Worm (Caenorhabditis elegans): ENCODE results near the gene T09A12.1.

The T09A12.1 gene

ce11 chrIV:8243170-8243569 is 1.0 kb upstream of the T09A12.1 start:
- TF ChIP-seq lin-39 (tag; optimal IDR thresholded peaks at IDR 0.05) = no peak
- TF ChIP-seq madf-5 (GFP tag; IDR thresholded peaks at IDR 0.05) = no peak
- no peak for TF ChIP-seq nhr-111 (GFP tag; optimal IDR thresholded peaks at IDR 0.05)
- TF ChIP-seq hif-1 (tag; optimal IDR thresholded peaks at IDR 0.05) = no peak
- TF ChIP-seq set-16 (GFP tag; IDR thresholded peaks at IDR 0.05) = no peak
- TF ChIP-seq gei-8 (GFP tag; optimal IDR thresholded peaks at IDR 0.05) = no peak
- TF ChIP-seq ztf-11 (tag; optimal IDR thresholded peaks at IDR 0.05) = no peak
- TF ChIP-seq mdt-29 (GFP tag; IDR thresholded peaks at IDR 0.05) = no peak
- TF ChIP-seq php-3 (GFP tag; IDR thresholded peaks at IDR 0.05) = no peak
- TF ChIP-seq F44E2.7 (GFP tag; IDR thresholded peaks at IDR 0.05) = no peak

ce11 chrIV:8243599-8243998 is 613 bp upstream of the T09A12.1 start, which contains the start of gene T09A12.8:
TSS of gene T09A12.8 (minus strand) at chrIV:8243699.
- TF ChIP-seq spr-1 (tag; optimal IDR thresholded peaks at IDR 0.05) = no peak
- no peak for TF ChIP-seq ama-1 (optimal IDR thresholded peaks at IDR 0.05)
- TF ChIP-seq nhr-76 (tag; optimal IDR thresholded peaks at IDR 0.05) = no peak
- no peak for TF ChIP-seq aly-2 (tag; optimal IDR thresholded peaks at IDR 0.05)
- no peak for TF ChIP-seq ceh-20 (GFP tag; IDR thresholded peaks at IDR 0.05)
- no peak for TF ChIP-seq aha-1 (tag)
- TF ChIP-seq nhr-42 (GFP tag; IDR thresholded peaks at IDR 0.05) = no peak
- no peak for TF ChIP-seq dmd-6 (GFP tag; IDR thresholded peaks at IDR 0.05)
- no peak for TF ChIP-seq ceh-82 (tag; optimal IDR thresholded peaks at IDR 0.05)
- no peak for TF ChIP-seq set-16 (GFP tag; IDR thresholded peaks at IDR 0.05)
- TF ChIP-seq pqm-1 (tag; optimal IDR thresholded peaks at IDR 0.05) = no peak
- TF ChIP-seq ZK546.5 (tag; optimal IDR thresholded peaks at IDR 0.05) = no peak
- no peak for TF ChIP-seq lin-39 (tag; optimal IDR thresholded peaks at IDR 0.05)
- TF ChIP-seq ceh-44 (GFP tag; IDR thresholded peaks at IDR 0.05) = no peak
- TF ChIP-seq snpc-4 (tag; optimal IDR thresholded peaks at IDR 0.05) = no peak
- no peak for TF ChIP-seq ztf-11 (tag; optimal IDR thresholded peaks at IDR 0.05)
- TF ChIP-seq lsy-2 (tag; optimal IDR thresholded peaks at IDR 0.05) = no peak
- TF ChIP-seq rbr-2 (tag; optimal IDR thresholded peaks at IDR 0.05) = no peak
- TF ChIP-seq F49E8.2 (tag; optimal IDR thresholded peaks at IDR 0.05; ENCODE audit: borderline replicate concordance) = no peak
- no peak for TF ChIP-seq nhr-237 (tag; optimal IDR thresholded peaks at IDR 0.05)

DNA sequence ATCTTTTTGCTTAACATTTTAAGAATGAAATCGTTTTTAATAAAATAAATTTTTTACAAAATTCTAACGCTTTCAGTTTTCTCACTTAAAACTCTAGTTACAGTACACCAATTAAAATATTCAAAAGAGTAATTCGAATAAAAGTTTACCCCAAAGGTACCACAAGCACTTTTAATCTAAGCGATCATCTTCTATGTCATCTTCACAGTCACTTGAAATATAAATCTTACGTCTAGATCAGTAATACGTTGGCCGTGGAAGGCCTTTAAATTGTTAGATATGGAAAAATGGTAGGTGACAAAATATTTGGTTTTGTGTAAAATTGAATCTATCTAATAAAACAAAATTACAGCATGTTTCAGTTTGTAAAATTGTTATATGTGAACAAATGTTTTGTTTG is 3.1 kb downstream of the T09A12.1 start:
- peak; percentile 31 for TF ChIP-seq aha-1 (tag)
- TF ChIP-seq Y75B8A.6 (GFP tag; IDR thresholded peaks at IDR 0.05) = no peak

ce11 chrIV:8251346-8251745 is 7.1 kb downstream of the T09A12.1 start:
- TF ChIP-seq mep-1 (tag; optimal IDR thresholded peaks at IDR 0.05) (peak; percentile 26), ceh-44 (GFP tag; IDR thresholded peaks at IDR 0.05) (no peak), ctbp-1 (GFP tag; IDR thresholded peaks at IDR 0.05) (no peak), pqm-1 (tag; optimal IDR thresholded peaks at IDR 0.05) (peak; percentile 29), dmd-6 (GFP tag; IDR thresholded peaks at IDR 0.05) (peak; percentile 75), mdl-1 (tag; optimal IDR thresholded peaks at IDR 0.05) (peak in 1 of 2 experiments; percentile 45), dve-1 (tag; optimal IDR thresholded peaks at IDR 0.05; ENCODE audit: insufficient read depth) (peak; percentile 69), nhr-28 (tag; optimal IDR thresholded peaks at IDR 0.05) (peak; percentile 38), hlh-11 (tag; optimal IDR thresholded peaks at IDR 0.05) (peak; percentile 21), daf-16 (GFP tag; optimal IDR thresholded peaks at IDR 0.05) (no peak), daf-16 (tag; optimal IDR thresholded peaks at IDR 0.05) (no peak), nhr-77 (tag; optimal IDR thresholded peaks at IDR 0.05) (peak; percentile 6)
